Worm (Caenorhabditis elegans) whole organism, early embryonic: ENCODE measurements around the gene dhhc-9.

Experiments used
- B0310.2 ChIP-seq: sonication (generic microtip); optimal IDR thresholded peaks from 2 replicates; lab custom pipeline; 2016; ENCODE audit warnings: mild to moderate bottlenecking, missing genetic modification characterization, missing compliant biosample characterization
- F13C5.2 ChIP-seq: sonication (generic microtip); optimal IDR thresholded peaks from 2 replicates; lab custom pipeline; 2017; ENCODE audit warnings: mild to moderate bottlenecking, missing genetic modification characterization, inconsistent platforms, missing compliant biosample characterization
- aly-1 ChIP-seq: sonication (generic microtip); optimal IDR thresholded peaks from 2 replicates; lab custom pipeline; 2016; ENCODE audit warnings: missing genetic modification characterization, missing compliant biosample characterization
- ama-1 ChIP-seq: fragments of 150-350 bp; optimal IDR thresholded peaks from 2 replicates; lab custom pipeline; 2014
- ceh-13 ChIP-seq: fragments of 200-800 bp; sonication (Bioruptor generic); optimal IDR thresholded peaks from 2 replicates; lab custom pipeline; 2018; ENCODE audit warnings: mild to moderate bottlenecking, missing genetic modification characterization, missing compliant biosample characterization
- ceh-36 ChIP-seq: sonication (generic microtip); optimal IDR thresholded peaks from 2 replicates; lab custom pipeline; 2016; ENCODE audit warnings: missing genetic modification characterization, inconsistent platforms, missing compliant biosample characterization
- ets-7 ChIP-seq: sonication (generic microtip); optimal IDR thresholded peaks from 2 replicates; lab custom pipeline; 2016; ENCODE audit warnings: missing genotype, missing genetic modification characterization, missing compliant biosample characterization
- flt-1 ChIP-seq: fragments of 200-800 bp; sonication (Bioruptor generic); IDR thresholded peaks from 2 replicates; pipeline ENCODE4 v1.3.6; 2022; ENCODE audit warnings: missing genetic modification characterization, missing compliant biosample characterization
- hmbx-1 ChIP-seq: sonication (generic microtip); optimal IDR thresholded peaks from 2 replicates; lab custom pipeline; 2016; ENCODE audit warnings: mild to moderate bottlenecking, missing genetic modification characterization, missing compliant biosample characterization
- hmg-4 ChIP-seq: fragments of 200-800 bp; sonication (Bioruptor generic); optimal IDR thresholded peaks from 2 replicates; lab custom pipeline; 2018; ENCODE audit warnings: mild to moderate bottlenecking, missing genetic modification characterization, missing compliant biosample characterization
- hnd-1 ChIP-seq: sonication (generic microtip); optimal IDR thresholded peaks from 2 replicates; lab custom pipeline; 2016; ENCODE audit warnings: missing genetic modification characterization, missing compliant biosample characterization
- pes-1 ChIP-seq: fragments of 200-800 bp; sonication (Bioruptor generic); IDR thresholded peaks from 2 replicates; pipeline ENCODE4 v1.3.6; 2022; ENCODE audit warnings: missing genetic modification reagents, missing genetic modification characterization, missing compliant biosample characterization
- scrt-1 ChIP-seq: fragments of 200-800 bp; sonication (Bioruptor generic); IDR thresholded peaks from 2 replicates; pipeline ENCODE4 v1.3.6; 2022; ENCODE audit warnings: missing genetic modification characterization, missing compliant biosample characterization
- sea-1 ChIP-seq: fragments of 200-800 bp; sonication (Bioruptor generic); conservative IDR thresholded peaks from 2 replicates; pipeline ENCODE4 v1.3.6; 2022; ENCODE audit warnings: missing genetic modification characterization, missing compliant biosample characterization
- tbx-11 ChIP-seq: fragments of 200-800 bp; sonication (Bioruptor generic); IDR thresholded peaks from 2 replicates; pipeline ENCODE4 v1.3.6; 2022; ENCODE audit warnings: missing genetic modification characterization, missing compliant biosample characterization
- tbx-37 ChIP-seq: fragments of 200-800 bp; sonication (Bioruptor generic); conservative IDR thresholded peaks from 2 replicates; pipeline ENCODE4 v1.3.6; 2022; ENCODE audit warnings: missing genetic modification reagents, missing genetic modification characterization, missing compliant biosample characterization
- tra-4 ChIP-seq: sonication (generic microtip); optimal IDR thresholded peaks from 2 replicates; lab custom pipeline; 2017; ENCODE audit warnings: missing genetic modification characterization, missing compliant biosample characterization

Gene dhhc-9

ce11 chrX:2407167-2407566 is 5.3 kb upstream of the dhhc-9 start, which contains the start of gene mtpn-1:
mtpn-1 (plus strand) TSS chrX:2407467.
- no peak for TF ChIP-seq ceh-36
- TF ChIP-seq hnd-1 (tag; lab: Kevin White, UChicago): no peak
- no peak for TF ChIP-seq ama-1
- no peak for TF ChIP-seq flt-1 (GFP tag; lab: Robert Waterston, UW)
- TF ChIP-seq ceh-13 (GFP tag; lab: Kevin White, UChicago): no peak
- no peak for TF ChIP-seq scrt-1 (GFP tag; lab: Robert Waterston, UW)
- no peak for TF ChIP-seq pes-1
- no peak for TF ChIP-seq tra-4 (tag; lab: Kevin White, UChicago)
- no peak for TF ChIP-seq hmbx-1 (tag; lab: Kevin White, UChicago)
- no peak for TF ChIP-seq tbx-11 (GFP tag; lab: Robert Waterston, UW)

ce11 chrX:2403724-2404123 is 1.9 kb upstream of the dhhc-9 start, which contains the start of gene C43H6.4:
C43H6.4 (plus strand) TSS chrX:2404024.
- TF ChIP-seq tbx-11 (GFP tag; lab: Robert Waterston, UW) (no peak), pes-1 (no peak), B0310.2 (tag; lab: Kevin White, UChicago) (no peak), sea-1 (GFP tag; lab: Robert Waterston, UW) (no peak), hnd-1 (tag; lab: Kevin White, UChicago) (no peak), ets-7 (tag; lab: Kevin White, UChicago) (no peak), flt-1 (GFP tag; lab: Robert Waterston, UW) (no peak), hmg-4 (GFP tag; lab: Kevin White, UChicago) (no peak), tra-4 (tag; lab: Kevin White, UChicago) (no peak), scrt-1 (GFP tag; lab: Robert Waterston, UW) (no peak), tbx-37 (GFP tag; lab: Robert Waterston, UW) (no peak), F13C5.2 (tag; lab: Kevin White, UChicago) (no peak), ama-1 (no peak), ceh-36 (no peak), hmbx-1 (tag; lab: Kevin White, UChicago) (no peak), ceh-13 (GFP tag; lab: Kevin White, UChicago) (no peak)

- TF ChIP-seq flt-1 (GFP tag; lab: Robert Waterston, UW): no peak
- TF ChIP-seq tbx-11 (GFP tag; lab: Robert Waterston, UW): no peak
- TF ChIP-seq ceh-36: no peak
- TF ChIP-seq aly-1 (tag; lab: Kevin White, UChicago): no peak
- no peak for TF ChIP-seq hmg-4 (GFP tag; lab: Kevin White, UChicago)
- TF ChIP-seq F13C5.2 (tag; lab: Kevin White, UChicago): no peak
- no peak for TF ChIP-seq hmbx-1 (tag; lab: Kevin White, UChicago)
- TF ChIP-seq ceh-13 (GFP tag; lab: Kevin White, UChicago): no peak
- no peak for TF ChIP-seq ets-7 (tag; lab: Kevin White, UChicago)
- TF ChIP-seq tra-4 (tag; lab: Kevin White, UChicago): no peak
- no peak for TF ChIP-seq tbx-37 (GFP tag; lab: Robert Waterston, UW)
- no peak for TF ChIP-seq B0310.2 (tag; lab: Kevin White, UChicago)
- TF ChIP-seq hnd-1 (tag; lab: Kevin White, UChicago): no peak
- no peak for TF ChIP-seq pes-1
- TF ChIP-seq scrt-1 (GFP tag; lab: Robert Waterston, UW): no peak
- no peak for TF ChIP-seq sea-1 (GFP tag; lab: Robert Waterston, UW)
- TF ChIP-seq ama-1: no peak
Observed at ce11 chrX:2394983-2395382, 6.9 kb downstream of the dhhc-9 start, which contains the start of gene C43H6.6. C43H6.6 (plus strand) TSS chrX:2395283.

- TF ChIP-seq tbx-11 (GFP tag; lab: Robert Waterston, UW): no peak
- TF ChIP-seq flt-1 (GFP tag; lab: Robert Waterston, UW): no peak
- TF ChIP-seq aly-1 (tag; lab: Kevin White, UChicago): no peak
- no peak for TF ChIP-seq hnd-1 (tag; lab: Kevin White, UChicago)
- no peak for TF ChIP-seq ceh-36
- TF ChIP-seq ets-7 (tag; lab: Kevin White, UChicago): no peak
- no peak for TF ChIP-seq ceh-13 (GFP tag; lab: Kevin White, UChicago)
- no peak for TF ChIP-seq pes-1
- TF ChIP-seq hmbx-1 (tag; lab: Kevin White, UChicago): no peak
- no peak for TF ChIP-seq tbx-37 (GFP tag; lab: Robert Waterston, UW)
- TF ChIP-seq tra-4 (tag; lab: Kevin White, UChicago): no peak
- TF ChIP-seq B0310.2 (tag; lab: Kevin White, UChicago): no peak
- no peak for TF ChIP-seq sea-1 (GFP tag; lab: Robert Waterston, UW)
Observed at ce11 chrX:2386922-2387566, 14.8 kb downstream of the dhhc-9 start.

ce11 chrX:2385453-2385852 is 16.4 kb downstream of the dhhc-9 start, which contains the start of gene F47G3.1:
F47G3.1 (plus strand) TSS chrX:2385753.
- no peak for TF ChIP-seq tra-4 (tag; lab: Kevin White, UChicago)
- no peak for TF ChIP-seq sea-1 (GFP tag; lab: Robert Waterston, UW)

ce11 chrX:2382227-2382626 is 19.6 kb downstream of the dhhc-9 start:
- no peak for TF ChIP-seq scrt-1 (GFP tag; lab: Robert Waterston, UW)
- TF ChIP-seq sea-1 (GFP tag; lab: Robert Waterston, UW): no peak
- peak; percentile 27 for TF ChIP-seq F13C5.2 (tag; lab: Kevin White, UChicago)
- TF ChIP-seq ceh-36: no peak
- no peak for TF ChIP-seq flt-1 (GFP tag; lab: Robert Waterston, UW)
- TF ChIP-seq tbx-37 (GFP tag; lab: Robert Waterston, UW): no peak

- TF ChIP-seq flt-1 (GFP tag; lab: Robert Waterston, UW): no peak
- no peak for TF ChIP-seq tra-4 (tag; lab: Kevin White, UChicago)
- no peak for TF ChIP-seq aly-1 (tag; lab: Kevin White, UChicago)
- TF ChIP-seq pes-1: no peak
- no peak for TF ChIP-seq ceh-13 (GFP tag; lab: Kevin White, UChicago)
- TF ChIP-seq sea-1 (GFP tag; lab: Robert Waterston, UW): no peak
- no peak for TF ChIP-seq ceh-36
- TF ChIP-seq ets-7 (tag; lab: Kevin White, UChicago): no peak
- no peak for TF ChIP-seq scrt-1 (GFP tag; lab: Robert Waterston, UW)
- TF ChIP-seq tbx-11 (GFP tag; lab: Robert Waterston, UW): no peak
- TF ChIP-seq F13C5.2 (tag; lab: Kevin White, UChicago): no peak
Observed at ce11 chrX:2381282-2381681, 20.6 kb downstream of the dhhc-9 start, which contains the start of gene F47G3.4. F47G3.4 (plus strand) TSS chrX:2381582.
